Worm (Caenorhabditis elegans): ENCODE measurements around the gene sri-70.

Gene sri-70

ce11 chrV:17322397-17322909 is 19.6 kb downstream of the sri-70 start, which contains the start of gene F31E9.3:
TSS of gene F31E9.3 (plus strand) at chrV:17322590.
- no peak for TF ChIP-seq ztf-23 (GFP tag; IDR thresholded peaks at IDR 0.05)
- no peak for TF ChIP-seq klf-2 (GFP tag; conservative IDR thresholded peaks at IDR 0.05)
- TF ChIP-seq med-1 (GFP tag; optimal IDR thresholded peaks at IDR 0.05; ENCODE audit: insufficient read depth): no peak
- TF ChIP-seq ref-1 (GFP tag; conservative IDR thresholded peaks at IDR 0.05): no peak
- TF ChIP-seq ztf-29 (GFP tag; IDR thresholded peaks at IDR 0.05): no peak
- TF ChIP-seq tab-1 (GFP tag; IDR thresholded peaks at IDR 0.05): no peak
- no peak for TF ChIP-seq cog-1 (tag; optimal IDR thresholded peaks at IDR 0.05)

ce11 chrV:17323876-17324275 is 21.0 kb downstream of the sri-70 start:
- TF ChIP-seq ztf-29 (GFP tag; IDR thresholded peaks at IDR 0.05) (no peak), T22C8.4 (GFP tag; IDR thresholded peaks at IDR 0.05) (no peak), klf-2 (GFP tag; conservative IDR thresholded peaks at IDR 0.05) (no peak), tab-1 (GFP tag; IDR thresholded peaks at IDR 0.05) (no peak), ref-1 (GFP tag; conservative IDR thresholded peaks at IDR 0.05) (no peak), ztf-23 (GFP tag; IDR thresholded peaks at IDR 0.05) (no peak), med-1 (GFP tag; optimal IDR thresholded peaks at IDR 0.05; ENCODE audit: insufficient read depth) (no peak)

ce11 chrV:17327867-17328266 is 25.0 kb downstream of the sri-70 start, which contains the start of gene sdz-16:
TSS of gene sdz-16 (minus strand) at chrV:17327967.
- TF ChIP-seq klf-2 (GFP tag; conservative IDR thresholded peaks at IDR 0.05) (no peak), T22C8.4 (GFP tag; IDR thresholded peaks at IDR 0.05) (no peak), ztf-23 (GFP tag; IDR thresholded peaks at IDR 0.05) (no peak), flt-1 (GFP tag; IDR thresholded peaks at IDR 0.05) (no peak), tab-1 (GFP tag; IDR thresholded peaks at IDR 0.05) (no peak), cog-1 (tag; optimal IDR thresholded peaks at IDR 0.05) (no peak)

- TF ChIP-seq ztf-29 (GFP tag; IDR thresholded peaks at IDR 0.05) (no peak), ztf-23 (GFP tag; IDR thresholded peaks at IDR 0.05) (no peak), cog-1 (tag; optimal IDR thresholded peaks at IDR 0.05) (no peak), flt-1 (GFP tag; IDR thresholded peaks at IDR 0.05) (no peak), klf-2 (GFP tag; conservative IDR thresholded peaks at IDR 0.05) (no peak)
Measured at ce11 chrV:17328497-17328896, 25.6 kb downstream of the sri-70 start, which contains the start of gene srg-44. TSS of gene srg-44 (plus strand) at chrV:17328797.

ce11 chrV:17331340-17331739 is 28.5 kb downstream of the sri-70 start, which contains the start of gene fbxa-185:
TSS of gene fbxa-185 (plus strand) at chrV:17331640.
- no peak for TF ChIP-seq klf-2 (GFP tag; conservative IDR thresholded peaks at IDR 0.05)
- TF ChIP-seq ref-1 (GFP tag; conservative IDR thresholded peaks at IDR 0.05): no peak
- TF ChIP-seq T22C8.4 (GFP tag; IDR thresholded peaks at IDR 0.05): no peak
- TF ChIP-seq ztf-23 (GFP tag; IDR thresholded peaks at IDR 0.05): no peak
- TF ChIP-seq tab-1 (GFP tag; IDR thresholded peaks at IDR 0.05): no peak
- no peak for TF ChIP-seq flt-1 (GFP tag; IDR thresholded peaks at IDR 0.05)
- TF ChIP-seq ztf-29 (GFP tag; IDR thresholded peaks at IDR 0.05): no peak
- no peak for TF ChIP-seq cog-1 (tag; optimal IDR thresholded peaks at IDR 0.05)
- TF ChIP-seq med-1 (GFP tag; optimal IDR thresholded peaks at IDR 0.05; ENCODE audit: insufficient read depth): no peak

- TF ChIP-seq tab-1 (GFP tag; IDR thresholded peaks at IDR 0.05) (no peak), ref-1 (GFP tag; conservative IDR thresholded peaks at IDR 0.05) (no peak), ztf-29 (GFP tag; IDR thresholded peaks at IDR 0.05) (no peak), med-1 (GFP tag; optimal IDR thresholded peaks at IDR 0.05; ENCODE audit: insufficient read depth) (no peak), cog-1 (tag; optimal IDR thresholded peaks at IDR 0.05) (no peak), ztf-23 (GFP tag; IDR thresholded peaks at IDR 0.05) (no peak), T22C8.4 (GFP tag; IDR thresholded peaks at IDR 0.05) (no peak), flt-1 (GFP tag; IDR thresholded peaks at IDR 0.05) (no peak), klf-2 (GFP tag; conservative IDR thresholded peaks at IDR 0.05) (no peak)
Measured at ce11 chrV:17339349-17339748, 36.5 kb downstream of the sri-70 start.

ce11 chrV:17344876-17345275 is 42.0 kb downstream of the sri-70 start, which contains the start of the genes fbxa-188 and fbxa-189:
TSS of gene fbxa-188 (minus strand) at chrV:17344926.
TSS of gene fbxa-189 (plus strand) at chrV:17345214.
- TF ChIP-seq med-1 (GFP tag; optimal IDR thresholded peaks at IDR 0.05; ENCODE audit: insufficient read depth) (no peak), ztf-29 (GFP tag; IDR thresholded peaks at IDR 0.05) (no peak), klf-2 (GFP tag; conservative IDR thresholded peaks at IDR 0.05) (no peak), T22C8.4 (GFP tag; IDR thresholded peaks at IDR 0.05) (no peak), cog-1 (tag; optimal IDR thresholded peaks at IDR 0.05) (no peak), ref-1 (GFP tag; conservative IDR thresholded peaks at IDR 0.05) (no peak), flt-1 (GFP tag; IDR thresholded peaks at IDR 0.05) (no peak), tab-1 (GFP tag; IDR thresholded peaks at IDR 0.05) (no peak), ztf-23 (GFP tag; IDR thresholded peaks at IDR 0.05) (no peak)

ce11 chrV:17347602-17348001 is 44.7 kb downstream of the sri-70 start, which contains the start of gene skr-5:
TSS of gene skr-5 (plus strand) at chrV:17347902.
- TF ChIP-seq klf-2 (GFP tag; conservative IDR thresholded peaks at IDR 0.05) (no peak), ref-1 (GFP tag; conservative IDR thresholded peaks at IDR 0.05) (no peak), ztf-29 (GFP tag; IDR thresholded peaks at IDR 0.05) (no peak), cog-1 (tag; optimal IDR thresholded peaks at IDR 0.05) (no peak), ztf-23 (GFP tag; IDR thresholded peaks at IDR 0.05) (no peak), T22C8.4 (GFP tag; IDR thresholded peaks at IDR 0.05) (no peak), flt-1 (GFP tag; IDR thresholded peaks at IDR 0.05) (no peak)

ce11 chrV:17350093-17350492 is 47.2 kb downstream of the sri-70 start, which contains the start of gene lsy-27:
TSS of gene lsy-27 (minus strand) at chrV:17350193.
- no peak for TF ChIP-seq ztf-23 (GFP tag; IDR thresholded peaks at IDR 0.05)
- no peak for TF ChIP-seq med-1 (GFP tag; optimal IDR thresholded peaks at IDR 0.05; ENCODE audit: insufficient read depth)
- TF ChIP-seq ztf-29 (GFP tag; IDR thresholded peaks at IDR 0.05): no peak
- TF ChIP-seq cog-1 (tag; optimal IDR thresholded peaks at IDR 0.05): no peak
- no peak for TF ChIP-seq klf-2 (GFP tag; conservative IDR thresholded peaks at IDR 0.05)
- no peak for TF ChIP-seq T22C8.4 (GFP tag; IDR thresholded peaks at IDR 0.05)
- no peak for TF ChIP-seq flt-1 (GFP tag; IDR thresholded peaks at IDR 0.05)
- TF ChIP-seq ref-1 (GFP tag; conservative IDR thresholded peaks at IDR 0.05): no peak
- no peak for TF ChIP-seq tab-1 (GFP tag; IDR thresholded peaks at IDR 0.05)
